Worm (Caenorhabditis elegans) whole organism, L2 larva: ENCODE measurements around the gene T16G12.12.

Source experiments
- C34F6.9 ChIP-seq: fragments of 150-350 bp; optimal IDR thresholded peaks from 2 replicates; lab custom pipeline; 2014; ENCODE audit warnings: missing biosample characterization, missing genetic modification characterization
- F13H6.1 ChIP-seq: sonication (generic microtip); optimal IDR thresholded peaks from 2 replicates; lab custom pipeline; 2016; ENCODE audit warnings: missing genetic modification characterization, missing compliant biosample characterization
- R02D3.7 ChIP-seq: fragments of 150-350 bp; optimal IDR thresholded peaks from 2 replicates; lab custom pipeline; 2014; ENCODE audit warnings: missing biosample characterization, missing genetic modification characterization
- Y55F3AM.14 ChIP-seq: fragments of 200-800 bp; sonication (Bioruptor generic); optimal IDR thresholded peaks from 2 replicates; lab custom pipeline; 2018; ENCODE audit warnings: mild to moderate bottlenecking, missing genetic modification characterization, missing compliant biosample characterization
- ZK546.5 ChIP-seq: sonication (generic microtip); optimal IDR thresholded peaks from 2 replicates; lab custom pipeline; 2017; ENCODE audit warnings: missing biosample characterization, missing genetic modification characterization
- alr-1 ChIP-seq: fragments of 150-350 bp; optimal IDR thresholded peaks from 2 replicates; lab custom pipeline; 2014; ENCODE audit warnings: missing biosample characterization, missing genetic modification characterization
- ama-1 ChIP-seq: fragments of 150-350 bp; optimal IDR thresholded peaks from 2 replicates; lab custom pipeline; 2018; ENCODE audit warnings: inconsistent platforms
- blmp-1 ChIP-seq: sonication (generic microtip); optimal IDR thresholded peaks from 2 replicates; lab custom pipeline; 2017; ENCODE audit warnings: missing genetic modification characterization, mild to moderate bottlenecking, missing compliant biosample characterization, antibody characterized with exemption, moderate library complexity; ENCODE audit not compliant: insufficient read depth
- ceh-16 ChIP-seq: fragments of 150-350 bp; optimal IDR thresholded peaks from 2 replicates; lab custom pipeline; 2014; ENCODE audit warnings: missing biosample characterization, missing genetic modification characterization
- ceh-82 ChIP-seq: fragments of 150-350 bp; optimal IDR thresholded peaks from 2 replicates; lab custom pipeline; 2014; ENCODE audit warnings: missing biosample characterization, missing genetic modification characterization
- crh-2 ChIP-seq: sonication (generic microtip); optimal IDR thresholded peaks from 2 replicates; lab custom pipeline; 2017; ENCODE audit warnings: missing biosample characterization, missing genetic modification characterization
- dmd-4 ChIP-seq: sonication (generic microtip); optimal IDR thresholded peaks from 2 replicates; lab custom pipeline; 2017; ENCODE audit warnings: missing biosample characterization, missing genetic modification characterization
- egl-27 ChIP-seq: sonication (generic microtip); optimal IDR thresholded peaks from 3 replicates; lab custom pipeline; 2017; ENCODE audit warnings: missing biosample characterization, missing genetic modification reagents, missing genetic modification characterization
- elt-3 ChIP-seq: sonication (generic microtip); optimal IDR thresholded peaks from 2 replicates; lab custom pipeline; 2017; ENCODE audit warnings: missing biosample characterization, missing genetic modification characterization
- fos-1 ChIP-seq: fragments of 150-350 bp; optimal IDR thresholded peaks from 2 replicates; lab custom pipeline; 2014; ENCODE audit warnings: missing biosample characterization, missing genetic modification characterization
- gmeb-1 ChIP-seq: fragments of 150-350 bp; optimal IDR thresholded peaks from 2 replicates; lab custom pipeline; 2014; ENCODE audit warnings: missing biosample characterization, missing genetic modification characterization
- lin-11 ChIP-seq: fragments of 150-350 bp; sonication (generic microtip); optimal IDR thresholded peaks from 2 replicates; lab custom pipeline; 2014; ENCODE audit warnings: missing biosample characterization, missing genetic modification characterization, inconsistent platforms, mixed read lengths
- lin-13 ChIP-seq: fragments of 150-350 bp; optimal IDR thresholded peaks from 2 replicates; lab custom pipeline; 2014; ENCODE audit warnings: missing biosample characterization, missing genetic modification reagents, missing genetic modification characterization
- lin-39 ChIP-seq: fragments of 150-350 bp; optimal IDR thresholded peaks from 2 replicates; lab custom pipeline; 2014; ENCODE audit warnings: missing biosample characterization, missing genetic modification reagents, missing genetic modification characterization
- lsy-2 ChIP-seq, 2 experiments: fragments of 150-350 bp in 1 of 2; sonication (generic microtip) in 1 of 2; optimal IDR thresholded peaks; 2 replicates each; lab custom pipeline; 2014 to 2017; ENCODE audit warnings: missing biosample characterization in 2 of 2, missing genetic modification characterization in 2 of 2
- mab-5 ChIP-seq: fragments of 150-350 bp; optimal IDR thresholded peaks from 2 replicates; lab custom pipeline; 2014; ENCODE audit warnings: missing biosample characterization, missing genetic modification characterization
- mbf-1 ChIP-seq: sonication (generic microtip); optimal IDR thresholded peaks from 2 replicates; lab custom pipeline; 2017; ENCODE audit warnings: missing biosample characterization, missing genetic modification characterization
- mdl-1 ChIP-seq, 2 experiments: fragments of 150-350 bp in 1 of 2; sonication (generic microtip) in 1 of 2; optimal IDR thresholded peaks; 2 replicates each; lab custom pipeline; 2017; ENCODE audit warnings: missing biosample characterization in 2 of 2, missing genetic modification characterization in 2 of 2
- nhr-10 ChIP-seq: sonication (generic microtip); optimal IDR thresholded peaks from 2 replicates; lab custom pipeline; 2017; ENCODE audit warnings: missing biosample characterization, missing genetic modification characterization
- nhr-11 ChIP-seq: fragments of 150-350 bp; optimal IDR thresholded peaks from 2 replicates; lab custom pipeline; 2014; ENCODE audit warnings: missing biosample characterization, missing genetic modification characterization
- nhr-129 ChIP-seq: fragments of 150-350 bp; optimal IDR thresholded peaks from 2 replicates; lab custom pipeline; 2014; ENCODE audit warnings: missing biosample characterization, missing genetic modification characterization
- nhr-21 ChIP-seq: fragments of 150-350 bp; optimal IDR thresholded peaks from 2 replicates; lab custom pipeline; 2014; ENCODE audit warnings: missing biosample characterization, missing genetic modification characterization
- nhr-23 ChIP-seq: fragments of 150-350 bp; optimal IDR thresholded peaks from 2 replicates; lab custom pipeline; 2014; ENCODE audit warnings: missing biosample characterization, missing genetic modification reagents, missing genetic modification characterization
- nhr-237 ChIP-seq: fragments of 150-350 bp; optimal IDR thresholded peaks from 2 replicates; lab custom pipeline; 2014; ENCODE audit warnings: missing biosample characterization, missing genetic modification characterization
- nhr-25 ChIP-seq: fragments of 150-350 bp; sonication (generic microtip); optimal IDR thresholded peaks from 3 replicates; lab custom pipeline; 2014; ENCODE audit warnings: missing biosample characterization, missing genetic modification characterization
- nhr-6 ChIP-seq: fragments of 150-350 bp; optimal IDR thresholded peaks from 2 replicates; lab custom pipeline; 2014; ENCODE audit warnings: missing biosample characterization, missing genetic modification characterization
- nhr-77 ChIP-seq: fragments of 150-350 bp; optimal IDR thresholded peaks from 2 replicates; lab custom pipeline; 2014; ENCODE audit warnings: missing biosample characterization, missing genetic modification characterization
- peb-1 ChIP-seq: fragments of 150-350 bp; optimal IDR thresholded peaks from 2 replicates; lab custom pipeline; 2014; ENCODE audit warnings: missing biosample characterization, missing genetic modification characterization
- skn-1 ChIP-seq: sonication (generic microtip); optimal IDR thresholded peaks from 2 replicates; lab custom pipeline; 2017; ENCODE audit warnings: missing biosample characterization, missing genetic modification characterization
- sma-3 ChIP-seq: sonication (generic microtip); optimal IDR thresholded peaks from 2 replicates; lab custom pipeline; 2016; ENCODE audit warnings: missing genetic modification reagents, missing genetic modification characterization, missing compliant biosample characterization
- sma-9 ChIP-seq, 2 experiments: fragments of 150-350 bp in 1 of 2; sonication (generic microtip) in 1 of 2; optimal IDR thresholded peaks; 2 replicates each; lab custom pipeline; 2014 to 2016; ENCODE audit warnings: missing genetic modification characterization in 2 of 2, mild to moderate bottlenecking in 1 of 2, missing biosample characterization in 1 of 2, missing compliant biosample characterization in 1 of 2, missing genetic modification reagents in 1 of 2, moderate library complexity in 1 of 2
- unc-39 ChIP-seq: fragments of 150-350 bp; optimal IDR thresholded peaks from 2 replicates; lab custom pipeline; 2014; ENCODE audit warnings: missing biosample characterization, missing genetic modification characterization
- unc-55 ChIP-seq: fragments of 150-350 bp; sonication (generic microtip); optimal IDR thresholded peaks from 3 replicates; lab custom pipeline; 2014; ENCODE audit warnings: missing biosample characterization, missing genetic modification reagents, missing genetic modification characterization
- ztf-1 ChIP-seq: fragments of 200-800 bp; sonication (Bioruptor generic); conservative IDR thresholded peaks from 2 replicates; pipeline ENCODE4 v1.3.6; 2022; ENCODE audit warnings: missing genetic modification characterization, missing compliant biosample characterization
- ztf-11 ChIP-seq: sonication (generic microtip); optimal IDR thresholded peaks from 2 replicates; lab custom pipeline; 2017; ENCODE audit warnings: missing biosample characterization, missing genetic modification characterization

Gene T16G12.12

DNA sequence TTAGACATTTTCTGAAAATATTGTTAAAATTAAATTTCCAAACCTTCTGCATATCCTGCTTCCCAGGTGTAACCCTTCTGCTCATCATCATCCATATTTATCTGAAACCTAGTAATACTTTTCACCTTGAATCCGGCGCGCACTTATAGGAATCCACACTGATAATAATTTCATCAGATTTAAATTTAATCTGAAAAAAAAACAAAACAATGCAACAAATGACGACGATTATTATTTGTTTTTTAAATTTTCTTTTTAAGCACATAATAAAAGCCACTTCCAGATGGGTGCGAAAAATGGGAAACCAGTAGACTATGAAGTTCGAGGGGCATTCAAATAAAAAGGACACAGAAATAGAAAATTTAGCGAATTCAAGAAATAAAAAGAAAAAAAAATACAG lies 37.3 kb downstream of the T16G12.12 start, which contains the start of gene gtf-2H2C:
Gene gtf-2H2C (minus strand): TSS at position 101 of the 400 bp plus-strand sequence.
- no peak for TF ChIP-seq nhr-25 (tag; lab: Kevin White, UChicago)
- no peak for TF ChIP-seq lin-11
- no peak for TF ChIP-seq mbf-1 (tag; lab: Kevin White, UChicago)
- no peak for TF ChIP-seq dmd-4 (tag; lab: Kevin White, UChicago)
- TF ChIP-seq lin-13 (GFP tag; lab: Kevin White, UChicago), result no peak
- TF ChIP-seq lin-39 (tag; lab: Kevin White, UChicago), result no peak
- no peak for TF ChIP-seq ceh-16 (tag; lab: Kevin White, UChicago)
- no peak for TF ChIP-seq mab-5 (tag; lab: Kevin White, UChicago)
- no peak for TF ChIP-seq elt-3
- no peak for TF ChIP-seq blmp-1
- TF ChIP-seq skn-1 (tag; lab: Kevin White, UChicago), result no peak
- TF ChIP-seq ceh-82, result no peak
- no peak for TF ChIP-seq lsy-2 (tag; optimal IDR thresholded peaks at IDR 0.05; lab: Kevin White, UChicago)
- no peak for TF ChIP-seq ZK546.5 (tag; lab: Kevin White, UChicago)
- no peak for TF ChIP-seq R02D3.7
- no peak for TF ChIP-seq nhr-23 (tag; lab: Kevin White, UChicago)
- no peak for TF ChIP-seq sma-3 (GFP tag; lab: Kevin White, UChicago)

ce11 chrIII:10093093-10093492 lies 39.7 kb downstream of the T16G12.12 start:
- TF ChIP-seq ztf-1 (GFP tag; lab: Robert Waterston, UW) (no peak), egl-27 (tag; lab: Kevin White, UChicago) (no peak), ceh-82 (no peak), unc-55 (GFP tag; lab: Kevin White, UChicago) (peak; percentile 57), lsy-2 (tag; optimal IDR thresholded peaks at IDR 0.05; lab: Kevin White, UChicago) (peak in 1 of 2 experiments; percentile 48), lin-13 (GFP tag; lab: Kevin White, UChicago) (peak; percentile 23), nhr-237 (tag; lab: Kevin White, UChicago) (no peak), mbf-1 (tag; lab: Kevin White, UChicago) (no peak), lin-11 (no peak), gmeb-1 (tag; lab: Kevin White, UChicago) (peak; percentile 81), blmp-1 (no peak), nhr-11 (tag; lab: Kevin White, UChicago) (no peak), nhr-129 (peak; percentile 21), nhr-10 (tag; lab: Kevin White, UChicago) (no peak), ama-1 (lab: Kevin White, UChicago) (no peak)
- TF ChIP-seq, all 48 proteins: peak for 5

DNA sequence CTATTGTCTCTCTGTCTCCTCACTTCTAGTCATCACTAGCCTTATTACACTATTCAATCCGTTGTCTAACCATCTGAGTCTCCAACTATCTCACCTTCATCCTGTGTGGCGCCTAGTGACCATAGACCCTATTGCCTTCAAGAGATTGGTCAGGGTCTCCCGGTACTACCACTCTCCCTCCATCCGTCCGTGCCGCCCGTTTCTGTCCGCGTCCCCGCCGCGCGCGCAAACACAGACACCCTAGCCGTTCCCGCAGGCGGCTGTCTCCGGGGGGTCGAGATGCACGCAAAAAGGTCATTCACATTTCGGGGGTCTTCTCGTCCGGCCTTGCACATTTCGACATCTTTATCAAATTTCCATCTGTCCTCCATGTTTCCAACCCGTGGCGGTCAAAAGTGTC lies 41.1 kb downstream of the T16G12.12 start:
- peak; percentile 20 for TF ChIP-seq sma-3 (GFP tag; lab: Kevin White, UChicago)
- TF ChIP-seq lsy-2 (tag; optimal IDR thresholded peaks at IDR 0.05; lab: Kevin White, UChicago), result peak in 1 of 2 experiments; percentile 47
- TF ChIP-seq fos-1 (tag; lab: Kevin White, UChicago), result no peak
- peak; percentile 43 for TF ChIP-seq nhr-25 (tag; lab: Kevin White, UChicago)
- no peak for TF ChIP-seq lin-39 (tag; lab: Kevin White, UChicago)
- TF ChIP-seq ceh-16 (tag; lab: Kevin White, UChicago), result peak; percentile 51
- peak; percentile 19 for TF ChIP-seq sma-9 (GFP tag; optimal IDR thresholded peaks at IDR 0.05; lab: Kevin White, UChicago)
- TF ChIP-seq sma-9 (tag; optimal IDR thresholded peaks at IDR 0.05; lab: Kevin White, UChicago), result no peak
- peak; percentile 54 for TF ChIP-seq F13H6.1 (tag; lab: Kevin White, UChicago)
- TF ChIP-seq nhr-21 (tag; lab: Kevin White, UChicago), result peak; percentile 55

ce11 chrIII:10095377-10095776 lies 42.0 kb downstream of the T16G12.12 start:
- TF ChIP-seq elt-3 (no peak), lsy-2 (tag; optimal IDR thresholded peaks at IDR 0.05; lab: Kevin White, UChicago) (peak in 1 of 2 experiments; percentile 66)
- TF ChIP-seq, all 48 proteins: peak for 1

DNA sequence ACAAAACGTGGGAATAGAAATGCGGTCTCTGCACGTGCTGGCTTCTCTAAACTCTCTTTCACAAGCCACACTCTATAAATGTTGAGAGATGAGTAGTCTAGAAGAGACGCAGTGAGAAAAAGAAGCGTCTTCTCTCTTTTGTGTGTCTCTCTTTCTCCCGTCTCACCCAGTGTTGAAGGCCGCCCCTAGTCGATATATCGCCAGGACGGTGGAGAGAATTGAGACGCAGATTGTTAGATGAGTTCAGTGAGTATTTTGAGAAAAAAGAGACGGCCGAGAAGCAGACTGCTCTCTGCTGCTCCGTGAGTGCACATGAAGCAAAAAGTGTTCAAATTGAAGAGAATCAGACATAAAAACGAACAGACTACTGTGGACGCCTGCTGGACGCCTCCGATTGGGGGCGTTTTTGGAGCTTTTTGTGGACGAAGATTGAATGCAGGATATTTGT lies 43.1 kb downstream of the T16G12.12 start:
- TF ChIP-seq alr-1 (tag; lab: Kevin White, UChicago), result no peak
- peak; percentile 20 for TF ChIP-seq blmp-1
- TF ChIP-seq crh-2 (tag; lab: Kevin White, UChicago), result peak; percentile 90
- peak; percentile 77 for TF ChIP-seq sma-3 (GFP tag; lab: Kevin White, UChicago)
- peak; percentile 22 for TF ChIP-seq Y55F3AM.14 (GFP tag; lab: Kevin White, UChicago)
- peak; percentile 77 for TF ChIP-seq gmeb-1 (tag; lab: Kevin White, UChicago)
- TF ChIP-seq lsy-2 (tag; optimal IDR thresholded peaks at IDR 0.05; lab: Kevin White, UChicago), result peak; percentile 81 to 94
- TF ChIP-seq mab-5 (tag; lab: Kevin White, UChicago), result peak; percentile 85
- peak; percentile 45 for TF ChIP-seq ceh-82
- peak; percentile 97 for TF ChIP-seq C34F6.9 (tag; lab: Kevin White, UChicago)
- TF ChIP-seq dmd-4 (tag; lab: Kevin White, UChicago), result no peak
- peak; percentile 59 for TF ChIP-seq nhr-77
- no peak for TF ChIP-seq ztf-1 (GFP tag; lab: Robert Waterston, UW)
- peak; percentile 97 for TF ChIP-seq F13H6.1 (tag; lab: Kevin White, UChicago)
- TF ChIP-seq ama-1 (lab: Kevin White, UChicago), result no peak
- TF ChIP-seq sma-9 (GFP tag; optimal IDR thresholded peaks at IDR 0.05; lab: Kevin White, UChicago), result peak; percentile 94
- no peak for TF ChIP-seq sma-9 (tag; optimal IDR thresholded peaks at IDR 0.05; lab: Kevin White, UChicago)
- no peak for TF ChIP-seq elt-3
- no peak for TF ChIP-seq ztf-11 (tag; lab: Kevin White, UChicago)
- no peak for TF ChIP-seq nhr-23 (tag; lab: Kevin White, UChicago)
- TF ChIP-seq unc-39 (tag; lab: Kevin White, UChicago), result no peak
- peak; percentile 92 for TF ChIP-seq unc-55 (GFP tag; lab: Kevin White, UChicago)
- TF ChIP-seq lin-11, result peak; percentile 84
- TF ChIP-seq nhr-25 (tag; lab: Kevin White, UChicago), result peak; percentile 77
- TF ChIP-seq peb-1 (tag; lab: Kevin White, UChicago), result no peak
- TF ChIP-seq nhr-21 (tag; lab: Kevin White, UChicago), result peak; percentile 85
- TF ChIP-seq nhr-6 (tag; lab: Kevin White, UChicago), result peak; percentile 89
- TF ChIP-seq nhr-129, result peak; percentile 91
- peak; percentile 96 to 97 for TF ChIP-seq mdl-1 (tag; optimal IDR thresholded peaks at IDR 0.05; lab: Kevin White, UChicago)
